Fruit fly (Drosophila melanogaster) whole organism, adult: Measurements from ENCODE around the gene ppk21.

Experiments used
- CG11617 ChIP-seq: fragments of 200-800 bp; sonication (Bioruptor generic); optimal IDR thresholded peaks from 2 replicates; lab custom pipeline; 2017; ENCODE audit warnings: mild to moderate bottlenecking, missing biosample characterization, missing genetic modification reagents, missing genetic modification characterization
- CG12768 ChIP-seq: fragments of 200-800 bp; sonication (Bioruptor generic); optimal IDR thresholded peaks from 2 replicates; lab custom pipeline; 2017; ENCODE audit warnings: missing biosample characterization, missing genetic modification characterization, mild to moderate bottlenecking, moderate library complexity, missing genetic modification reagents
- CG14711 ChIP-seq: fragments of 200-800 bp; sonication (Bioruptor generic); optimal IDR thresholded peaks from 2 replicates; lab custom pipeline; 2018; ENCODE audit warnings: missing biosample characterization, mild to moderate bottlenecking, missing genetic modification characterization, moderate library complexity
- CG1620 ChIP-seq: fragments of 200-800 bp; sonication (Bioruptor generic); optimal IDR thresholded peaks from 2 replicates; lab custom pipeline; 2016; ENCODE audit warnings: missing biosample characterization, missing genetic modification characterization
- CG33017 ChIP-seq: fragments of 200-800 bp; sonication (Bioruptor generic); optimal IDR thresholded peaks from 2 replicates; lab custom pipeline; 2018; ENCODE audit warnings: missing biosample characterization, mild to moderate bottlenecking, missing genetic modification characterization, moderate library complexity
- CG5204 ChIP-seq: fragments of 200-800 bp; sonication (Bioruptor generic); optimal IDR thresholded peaks from 2 replicates; lab custom pipeline; 2016; ENCODE audit warnings: missing biosample characterization, missing genetic modification characterization
- CG7045 ChIP-seq: fragments of 200-800 bp; sonication (Bioruptor generic); optimal IDR thresholded peaks from 2 replicates; lab custom pipeline; 2017; ENCODE audit warnings: missing biosample characterization, mild to moderate bottlenecking, missing genetic modification characterization
- CG7101 ChIP-seq: fragments of 200-800 bp; sonication (Bioruptor generic); optimal IDR thresholded peaks from 2 replicates; lab custom pipeline; 2018; ENCODE audit warnings: missing biosample characterization, mild to moderate bottlenecking, missing genetic modification characterization, moderate library complexity
- Clk ChIP-seq: fragments of 200-800 bp; sonication (Bioruptor generic); optimal IDR thresholded peaks from 2 replicates; lab custom pipeline; 2017; ENCODE audit warnings: missing biosample characterization, missing genetic modification characterization
- Crg-1 ChIP-seq: fragments of 200-800 bp; sonication (Bioruptor generic); optimal IDR thresholded peaks from 2 replicates; lab custom pipeline; 2016; ENCODE audit warnings: missing biosample characterization, missing genetic modification characterization
- Hr96 ChIP-seq: fragments of 200-800 bp; sonication (Bioruptor generic); optimal IDR thresholded peaks from 2 replicates; lab custom pipeline; 2016; ENCODE audit warnings: missing biosample characterization, missing genetic modification characterization
- Mnt ChIP-seq: fragments of 200-800 bp; sonication (Bioruptor generic); optimal IDR thresholded peaks from 2 replicates; lab custom pipeline; 2016; ENCODE audit warnings: missing biosample characterization, mild to moderate bottlenecking, missing genetic modification characterization
- bab1 ChIP-seq: fragments of 200-800 bp; sonication (Bioruptor generic); optimal IDR thresholded peaks from 3 replicates; lab custom pipeline; 2019; ENCODE audit warnings: missing biosample characterization, mild to moderate bottlenecking, missing genetic modification characterization, moderate library complexity
- cic ChIP-seq: fragments of 200-800 bp; sonication (Bioruptor generic); optimal IDR thresholded peaks from 2 replicates; lab custom pipeline; 2017; ENCODE audit warnings: missing biosample characterization, mild to moderate bottlenecking, missing genetic modification characterization, moderate library complexity
- cnc ChIP-seq, 2 experiments: fragments of >200 bp; optimal IDR thresholded peaks; 2 replicates each; lab custom pipeline; 2017
- kay ChIP-seq: fragments of 200-800 bp; sonication (Bioruptor generic); peaks from one replicate; lab custom pipeline; 2016; ENCODE audit warnings: missing biosample characterization, missing genetic modification characterization, borderline replicate concordance
- ovo ChIP-seq: fragments of 200-800 bp; sonication (Bioruptor generic); optimal IDR thresholded peaks from 2 replicates; lab custom pipeline; 2016; ENCODE audit warnings: missing biosample characterization, missing genetic modification characterization
- pad ChIP-seq: fragments of 200-800 bp; sonication (Bioruptor generic); optimal IDR thresholded peaks from 3 replicates; lab custom pipeline; 2017; ENCODE audit warnings: missing biosample characterization, missing genetic modification characterization, mild to moderate bottlenecking, moderate library complexity, missing genetic modification reagents
- tj ChIP-seq: fragments of 200-800 bp; sonication (Bioruptor generic); optimal IDR thresholded peaks from 3 replicates; lab custom pipeline; 2017; ENCODE audit warnings: missing biosample characterization, mild to moderate bottlenecking, missing genetic modification characterization, moderate library complexity
- toe ChIP-seq: fragments of 200-800 bp; sonication (Bioruptor generic); optimal IDR thresholded peaks from 2 replicates; lab custom pipeline; 2016; ENCODE audit warnings: missing biosample characterization, missing genetic modification characterization

The ppk21 gene

dm6 chr3R:29699220-29699619, 34.6 kb downstream of the ppk21 start:
- TF ChIP-seq ovo (no peak), CG11617 (no peak), Clk (GFP tag; lab: Kevin White, UChicago) (no peak), CG1620 (GFP tag; lab: Kevin White, UChicago) (no peak), Crg-1 (GFP tag; lab: Kevin White, UChicago) (no peak), bab1 (GFP tag; lab: Kevin White, UChicago) (no peak), toe (GFP tag; lab: Kevin White, UChicago) (no peak), Mnt (GFP tag; lab: Kevin White, UChicago) (no peak), CG12768 (GFP tag; lab: Kevin White, UChicago) (no peak), CG14711 (tag; lab: Kevin White, UChicago) (no peak), cnc (optimal IDR thresholded peaks at IDR 0.05; lab: Kevin White, UChicago) (no peak), cic (GFP tag; lab: Kevin White, UChicago) (no peak), tj (GFP tag; lab: Kevin White, UChicago) (no peak), CG5204 (GFP tag; lab: Kevin White, UChicago) (no peak), Hr96 (no peak), CG7045 (GFP tag; lab: Kevin White, UChicago) (no peak), kay (GFP tag; lab: Kevin White, UChicago) (no peak), pad (no peak), CG7101 (tag; lab: Kevin White, UChicago) (no peak)

- TF ChIP-seq toe (GFP tag; lab: Kevin White, UChicago), result no peak
- no peak for TF ChIP-seq CG14711 (tag; lab: Kevin White, UChicago)
- no peak for TF ChIP-seq bab1 (GFP tag; lab: Kevin White, UChicago)
- no peak for TF ChIP-seq CG5204 (GFP tag; lab: Kevin White, UChicago)
- no peak for TF ChIP-seq CG11617
- TF ChIP-seq CG33017 (tag; lab: Kevin White, UChicago), result no peak
- no peak for TF ChIP-seq kay (GFP tag; lab: Kevin White, UChicago)
Observed at dm6 chr3R:29701739-29702138, 37.2 kb downstream of the ppk21 start.

- TF ChIP-seq cnc (optimal IDR thresholded peaks at IDR 0.05; lab: Kevin White, UChicago) (no peak), CG1620 (GFP tag; lab: Kevin White, UChicago) (no peak), Crg-1 (GFP tag; lab: Kevin White, UChicago) (no peak), ovo (no peak), bab1 (GFP tag; lab: Kevin White, UChicago) (no peak), CG5204 (GFP tag; lab: Kevin White, UChicago) (no peak), CG14711 (tag; lab: Kevin White, UChicago) (no peak), pad (no peak), CG12768 (GFP tag; lab: Kevin White, UChicago) (no peak), toe (GFP tag; lab: Kevin White, UChicago) (no peak), CG11617 (no peak)
Observed at dm6 chr3R:29704557-29704956, 40.0 kb downstream of the ppk21 start.

- TF ChIP-seq CG14711 (tag; lab: Kevin White, UChicago) (no peak), cic (GFP tag; lab: Kevin White, UChicago) (no peak), Mnt (GFP tag; lab: Kevin White, UChicago) (no peak), CG33017 (tag; lab: Kevin White, UChicago) (no peak), CG1620 (GFP tag; lab: Kevin White, UChicago) (no peak), pad (no peak), cnc (optimal IDR thresholded peaks at IDR 0.05; lab: Kevin White, UChicago) (no peak), bab1 (GFP tag; lab: Kevin White, UChicago) (no peak), ovo (no peak), Crg-1 (GFP tag; lab: Kevin White, UChicago) (no peak), CG5204 (GFP tag; lab: Kevin White, UChicago) (no peak), toe (GFP tag; lab: Kevin White, UChicago) (no peak), CG11617 (no peak), Clk (GFP tag; lab: Kevin White, UChicago) (no peak), CG12768 (GFP tag; lab: Kevin White, UChicago) (no peak), CG7101 (tag; lab: Kevin White, UChicago) (no peak), tj (GFP tag; lab: Kevin White, UChicago) (no peak), CG7045 (GFP tag; lab: Kevin White, UChicago) (no peak)
Observed at dm6 chr3R:29705789-29706303, 41.3 kb downstream of the ppk21 start.

dm6 chr3R:29707258-29707657, 42.7 kb downstream of the ppk21 start:
- no peak for TF ChIP-seq CG33017 (tag; lab: Kevin White, UChicago)
- no peak for TF ChIP-seq Clk (GFP tag; lab: Kevin White, UChicago)
- no peak for TF ChIP-seq CG11617
- no peak for TF ChIP-seq Mnt (GFP tag; lab: Kevin White, UChicago)
- no peak for TF ChIP-seq kay (GFP tag; lab: Kevin White, UChicago)
- TF ChIP-seq Hr96, result no peak
- no peak for TF ChIP-seq cic (GFP tag; lab: Kevin White, UChicago)
- no peak for TF ChIP-seq ovo
- TF ChIP-seq Crg-1 (GFP tag; lab: Kevin White, UChicago), result no peak
- no peak for TF ChIP-seq CG14711 (tag; lab: Kevin White, UChicago)
- no peak for TF ChIP-seq CG1620 (GFP tag; lab: Kevin White, UChicago)
- TF ChIP-seq cnc (optimal IDR thresholded peaks at IDR 0.05; lab: Kevin White, UChicago), result no peak

dm6 chr3R:29708322-29708721, 43.7 kb downstream of the ppk21 start:
- no peak for TF ChIP-seq CG12768 (GFP tag; lab: Kevin White, UChicago)
